Worm (Caenorhabditis elegans): ENCODE data around the gene frpr-4.

DNA sequence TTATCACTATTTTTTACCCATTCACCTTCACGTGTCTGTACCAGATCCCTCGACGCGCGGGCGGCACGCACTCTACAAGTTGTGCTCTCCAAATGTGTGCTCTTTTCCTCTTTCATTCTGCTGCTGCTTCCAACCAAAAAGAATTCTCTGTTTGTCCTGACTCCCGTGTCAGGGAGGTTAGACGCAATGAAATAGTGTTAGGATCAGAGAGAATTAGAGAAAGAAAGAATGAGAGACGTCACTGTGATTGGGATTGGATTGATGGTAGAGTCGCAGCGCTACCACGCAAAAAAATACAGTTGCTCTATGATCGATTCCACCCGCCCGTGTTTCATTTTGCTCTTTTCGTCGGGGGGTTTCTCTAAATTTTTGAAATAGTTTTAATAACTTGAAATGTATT is 35.7 kb upstream of the frpr-4 start:
- TF ChIP-seq nhr-11 (tag; optimal IDR thresholded peaks at IDR 0.05) (no peak), lin-39 (tag; optimal IDR thresholded peaks at IDR 0.05) (no peak), ztf-11 (tag; optimal IDR thresholded peaks at IDR 0.05) (no peak)

All from whole organism, L4 larva.